Fruit fly (Drosophila melanogaster) whole organism, prepupa: ENCODE measurements around the gene Golgin84.

Experiments
- Blimp-1 ChIP-seq: fragments of 200-800 bp; sonication (Bioruptor generic); optimal IDR thresholded peaks from 3 replicates; lab custom pipeline; 2017; ENCODE audit warnings: missing biosample characterization, missing genetic modification characterization, mild to moderate bottlenecking, moderate library complexity, missing genetic modification reagents
- CG10669 ChIP-seq: fragments of 200-800 bp; sonication (Bioruptor generic); optimal IDR thresholded peaks from 3 replicates; lab custom pipeline; 2018; ENCODE audit warnings: missing biosample characterization, mild to moderate bottlenecking, missing genetic modification characterization, moderate library complexity
- CG11294 ChIP-seq: fragments of 200-800 bp; sonication (Bioruptor generic); IDR thresholded peaks from 2 replicates; pipeline ENCODE4 v1.3.6; 2022; ENCODE audit warnings: missing biosample characterization, missing genetic modification characterization
- CG11762 ChIP-seq: fragments of 200-800 bp; sonication (Bioruptor generic); optimal IDR thresholded peaks from 3 replicates; lab custom pipeline; 2016; ENCODE audit warnings: missing biosample characterization, missing genetic modification characterization; ENCODE audit not compliant: insufficient read depth
- CG11902 ChIP-seq: fragments of 200-800 bp; sonication (Bioruptor generic); optimal IDR thresholded peaks from 3 replicates; lab custom pipeline; 2016; ENCODE audit warnings: missing biosample characterization, missing genetic modification characterization
- CG15336 ChIP-seq: fragments of 200-800 bp; sonication (Bioruptor generic); IDR thresholded peaks from 2 replicates; pipeline ENCODE4 v1.3.6; 2022; ENCODE audit warnings: missing biosample characterization, missing genetic modification characterization
- CG1621 ChIP-seq: fragments of 200-800 bp; sonication (Bioruptor generic); optimal IDR thresholded peaks from 3 replicates; lab custom pipeline; 2018; ENCODE audit warnings: missing biosample characterization, mild to moderate bottlenecking, missing genetic modification characterization
- CG31627 ChIP-seq: fragments of 200-800 bp; sonication (Bioruptor generic); optimal IDR thresholded peaks from 3 replicates; lab custom pipeline; 2016; ENCODE audit warnings: missing biosample characterization, missing genetic modification characterization
- CG32006 ChIP-seq: fragments of 200-800 bp; sonication (Bioruptor generic); optimal IDR thresholded peaks from 3 replicates; lab custom pipeline; 2017; ENCODE audit warnings: missing biosample characterization, mild to moderate bottlenecking, missing genetic modification characterization
- CG34406 ChIP-seq: fragments of 200-800 bp; sonication (Bioruptor generic); optimal IDR thresholded peaks from 3 replicates; lab custom pipeline; 2016; ENCODE audit warnings: missing biosample characterization, missing genetic modification characterization
- CG6792 ChIP-seq: fragments of 200-800 bp; sonication (Bioruptor generic); optimal IDR thresholded peaks from 3 replicates; lab custom pipeline; 2016; ENCODE audit warnings: missing biosample characterization, missing genetic modification characterization
- CG6808 ChIP-seq: fragments of 200-800 bp; sonication (Bioruptor generic); optimal IDR thresholded peaks from 3 replicates; lab custom pipeline; 2017; ENCODE audit warnings: missing biosample characterization, missing genetic modification characterization, mild to moderate bottlenecking, moderate library complexity, missing genetic modification reagents
- CG6854 ChIP-seq: fragments of 200-800 bp; sonication (Bioruptor generic); optimal IDR thresholded peaks from 2 replicates; lab custom pipeline; 2017; ENCODE audit warnings: missing biosample characterization, mild to moderate bottlenecking, missing genetic modification characterization
- CG7368 ChIP-seq: fragments of 200-800 bp; sonication (Bioruptor generic); optimal IDR thresholded peaks from 3 replicates; lab custom pipeline; 2016; ENCODE audit warnings: missing biosample characterization, missing genetic modification characterization
- CG8319 ChIP-seq: fragments of 200-800 bp; sonication (Bioruptor generic); optimal IDR thresholded peaks from 3 replicates; lab custom pipeline; 2016; ENCODE audit warnings: missing biosample characterization, missing genetic modification characterization
- CG9139 ChIP-seq: fragments of 200-800 bp; sonication (Bioruptor generic); optimal IDR thresholded peaks from 3 replicates; lab custom pipeline; 2017; ENCODE audit warnings: missing biosample characterization, mild to moderate bottlenecking, missing genetic modification characterization
- Eip78C ChIP-seq: fragments of 200-800 bp; sonication (Bioruptor generic); peaks from one replicate; lab custom pipeline; 2016; ENCODE audit warnings: missing biosample characterization, missing genetic modification characterization
- Eip93F ChIP-seq: fragments of 200-800 bp; sonication (Bioruptor generic); optimal IDR thresholded peaks from 2 replicates; lab custom pipeline; 2016; ENCODE audit warnings: missing biosample characterization, mild to moderate bottlenecking, missing genetic modification characterization
- Ets21C ChIP-seq: fragments of 200-800 bp; sonication (Bioruptor generic); optimal IDR thresholded peaks from 3 replicates; lab custom pipeline; 2016; ENCODE audit warnings: missing biosample characterization, missing genetic modification characterization
- Ets96B ChIP-seq: fragments of 200-800 bp; optimal IDR thresholded peaks from 2 replicates; lab custom pipeline; 2019; ENCODE audit warnings: missing biosample characterization, mild to moderate bottlenecking, missing genetic modification characterization, moderate library complexity
- Hr38 ChIP-seq: sonication (Bioruptor generic); optimal IDR thresholded peaks from 2 replicates; lab custom pipeline; 2016; ENCODE audit warnings: missing biosample characterization, missing genetic modification characterization
- Hr39 ChIP-seq: fragments of 200-800 bp; sonication (Bioruptor generic); optimal IDR thresholded peaks from 2 replicates; lab custom pipeline; 2016; ENCODE audit warnings: missing biosample characterization, missing genetic modification characterization
- Lpt ChIP-seq: fragments of 200-800 bp; sonication (Bioruptor generic); optimal IDR thresholded peaks from 3 replicates; lab custom pipeline; 2016; ENCODE audit warnings: missing biosample characterization, missing genetic modification characterization
- Met ChIP-seq: fragments of 200-800 bp; sonication (Bioruptor generic); optimal IDR thresholded peaks from 3 replicates; lab custom pipeline; 2016; ENCODE audit warnings: missing biosample characterization, missing genetic modification characterization
- OdsH ChIP-seq: fragments of 200-800 bp; sonication (Bioruptor generic); optimal IDR thresholded peaks from 3 replicates; lab custom pipeline; 2016; ENCODE audit warnings: missing biosample characterization, missing genetic modification characterization
- Smox ChIP-seq: fragments of 200-800 bp; sonication (Bioruptor generic); optimal IDR thresholded peaks from 3 replicates; lab custom pipeline; 2016; ENCODE audit warnings: missing biosample characterization, missing genetic modification characterization
- Sox102F ChIP-seq: fragments of 200-800 bp; sonication (Bioruptor generic); optimal IDR thresholded peaks from 2 replicates; lab custom pipeline; 2016; ENCODE audit warnings: missing biosample characterization, mild to moderate bottlenecking, missing genetic modification characterization
- Sox15 ChIP-seq: fragments of 200-800 bp; sonication (Bioruptor generic); optimal IDR thresholded peaks from 3 replicates; lab custom pipeline; 2016; ENCODE audit warnings: missing biosample characterization, missing genetic modification characterization
- cyc ChIP-seq: fragments of 200-800 bp; sonication (Bioruptor generic); optimal IDR thresholded peaks from 3 replicates; lab custom pipeline; 2016; ENCODE audit warnings: missing biosample characterization, missing genetic modification characterization
- dac ChIP-seq: fragments of 200-800 bp; sonication (Bioruptor generic); optimal IDR thresholded peaks from 2 replicates; lab custom pipeline; 2017; ENCODE audit warnings: missing biosample characterization, mild to moderate bottlenecking, missing genetic modification characterization
- dsx ChIP-seq: fragments of 200-800 bp; optimal IDR thresholded peaks from 3 replicates; lab custom pipeline; 2019; ENCODE audit warnings: missing biosample characterization, mild to moderate bottlenecking, missing genetic modification characterization, moderate library complexity; ENCODE audit not compliant: poor library complexity, severe bottlenecking
- esn ChIP-seq: fragments of 200-800 bp; sonication (Bioruptor generic); optimal IDR thresholded peaks from 2 replicates; lab custom pipeline; 2016; ENCODE audit warnings: missing biosample characterization, mild to moderate bottlenecking, missing genetic modification characterization, moderate library complexity
- fd85E ChIP-seq: fragments of 200-800 bp; sonication (Bioruptor generic); optimal IDR thresholded peaks from 3 replicates; lab custom pipeline; 2016; ENCODE audit warnings: missing biosample characterization, missing genetic modification characterization
- lz ChIP-seq: fragments of 200-800 bp; sonication (Bioruptor generic); optimal IDR thresholded peaks from 3 replicates; lab custom pipeline; 2016; ENCODE audit warnings: missing biosample characterization, missing genetic modification characterization
- net ChIP-seq: fragments of 200-800 bp; sonication (Bioruptor generic); optimal IDR thresholded peaks from 3 replicates; lab custom pipeline; 2016; ENCODE audit warnings: missing biosample characterization, missing genetic modification characterization
- spab ChIP-seq: fragments of 200-800 bp; sonication (Bioruptor generic); optimal IDR thresholded peaks from 2 replicates; lab custom pipeline; 2017; ENCODE audit warnings: missing biosample characterization, mild to moderate bottlenecking, missing genetic modification characterization, missing genetic modification reagents
- ss ChIP-seq, 2 experiments: fragments of 200-800 bp; sonication (Bioruptor generic); optimal IDR thresholded peaks; 2 replicates in 1 of 2; 3 replicates in 1 of 2; lab custom pipeline; 2017 to 2018; ENCODE audit warnings: mild to moderate bottlenecking in 2 of 2, missing biosample characterization in 2 of 2, missing genetic modification characterization in 2 of 2, moderate library complexity in 1 of 2
- svp ChIP-seq: fragments of 200-800 bp; sonication (Bioruptor generic); peaks from one replicate; lab custom pipeline; 2016; ENCODE audit warnings: missing biosample characterization, missing genetic modification characterization
- topi ChIP-seq: fragments of 200-800 bp; sonication (Bioruptor generic); optimal IDR thresholded peaks from 3 replicates; lab custom pipeline; 2016; ENCODE audit warnings: missing biosample characterization, missing genetic modification characterization
- vri ChIP-seq: fragments of 200-800 bp; sonication (Bioruptor generic); optimal IDR thresholded peaks from 3 replicates; lab custom pipeline; 2016; ENCODE audit warnings: missing biosample characterization, mild to moderate bottlenecking, missing genetic modification characterization

Gene Golgin84

dm6 chr3R:24357698-24358097 is at the start of gene Golgin84:
Golgin84 (minus strand) TSS chr3R:24357938.
- TF ChIP-seq fd85E (GFP tag; lab: Kevin White, UChicago) = no peak
- no peak for TF ChIP-seq CG1621
- TF ChIP-seq CG11294 (GFP tag; lab: Robert Waterston, UW) = no peak
- TF ChIP-seq, all 60 proteins: peak for 0

DNA sequence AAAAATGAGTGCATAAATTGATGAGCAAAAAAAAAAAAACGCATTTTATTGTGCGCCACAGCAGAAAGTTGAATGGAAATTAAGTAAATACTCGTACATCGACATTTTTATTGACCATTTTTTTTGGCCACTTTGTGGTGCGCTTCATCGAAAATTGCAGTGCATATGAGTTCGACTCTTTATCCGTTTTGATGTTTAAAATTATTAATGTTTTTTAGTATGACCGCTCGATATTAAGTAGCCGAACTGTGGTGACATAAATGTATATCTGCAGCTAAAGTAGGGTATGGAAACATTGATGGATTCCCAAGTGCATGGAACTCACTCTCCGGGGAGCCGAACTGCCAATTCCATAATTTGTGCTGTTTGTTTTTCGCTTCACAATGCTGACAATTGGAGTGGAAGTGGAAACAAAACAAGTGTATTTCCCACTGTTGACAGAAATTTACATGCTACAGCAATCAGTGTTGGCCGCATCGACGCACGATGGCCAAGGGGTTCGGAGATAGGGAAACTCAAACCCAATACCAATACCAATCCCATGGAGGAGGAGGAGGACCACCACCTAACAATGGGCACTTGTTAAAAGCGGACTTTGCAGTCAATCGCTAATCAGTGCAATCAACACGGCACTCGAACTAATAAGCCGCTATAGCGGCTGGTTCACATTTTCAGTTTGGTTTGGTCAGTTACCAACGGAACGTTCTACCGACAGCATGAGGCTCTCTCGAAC is 34.6 kb upstream of the Golgin84 start, which contains the start of gene CG13616:
TSS of gene CG13616 (plus strand) at position 683 of the 733 bp plus-strand sequence.
- TF ChIP-seq svp (GFP tag; lab: Kevin White, UChicago) (peak; percentile 69), Hr38 (GFP tag; lab: Kevin White, UChicago) (no peak), CG6854 (no peak), Sox15 (GFP tag; lab: Kevin White, UChicago) (no peak), CG31627 (GFP tag; lab: Kevin White, UChicago) (peak; percentile 25), Eip93F (GFP tag; lab: Kevin White, UChicago) (no peak), CG34406 (GFP tag; lab: Kevin White, UChicago) (peak; percentile 19), Met (peak; percentile 1), CG15336 (GFP tag; lab: Robert Waterston, UW) (no peak), Smox (peak; percentile 15), spab (GFP tag; lab: Kevin White, UChicago) (no peak), ss (GFP tag; optimal IDR thresholded peaks at IDR 0.05; lab: Kevin White, UChicago) (no peak), Hr39 (GFP tag; lab: Kevin White, UChicago) (peak; percentile 38), CG11902 (GFP tag; lab: Kevin White, UChicago) (peak; percentile 36), CG8319 (GFP tag; lab: Kevin White, UChicago) (no peak), CG11762 (GFP tag; lab: Kevin White, UChicago) (no peak), cyc (GFP tag; lab: Kevin White, UChicago) (peak; percentile 30), topi (GFP tag; lab: Kevin White, UChicago) (no peak), Eip78C (peak; percentile 69)

DNA sequence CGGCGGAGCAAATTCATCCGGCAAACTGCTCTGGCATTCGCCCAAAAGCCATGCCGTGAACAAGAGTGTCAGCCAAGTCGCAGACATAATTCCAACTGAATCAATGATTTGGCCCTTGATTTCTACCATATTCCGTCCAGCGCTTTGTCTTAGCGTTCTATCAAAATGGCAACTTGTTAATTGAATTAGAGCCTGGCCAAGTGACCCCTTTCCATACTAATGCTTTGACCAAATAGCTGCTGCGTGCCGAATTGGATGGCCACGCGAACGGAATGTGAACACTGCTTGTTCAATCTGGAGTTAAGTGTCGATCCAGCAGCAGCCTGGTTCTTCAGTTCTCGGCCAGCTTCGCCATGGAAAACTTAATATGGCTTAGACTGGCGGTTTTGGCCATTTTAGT is 32.5 kb upstream of the Golgin84 start, which contains the start of the genes CG5768 and CG13615:
TSS of gene CG5768 (minus strand) at position 101 of the 400 bp plus-strand sequence.
TSS of gene CG13615 (plus strand) at position 280 of the 400 bp plus-strand sequence.
- TF ChIP-seq Sox102F = no peak
- no peak for TF ChIP-seq lz (GFP tag; lab: Kevin White, UChicago)
- TF ChIP-seq net = no peak
- TF ChIP-seq fd85E (GFP tag; lab: Kevin White, UChicago) = no peak
- TF ChIP-seq topi (GFP tag; lab: Kevin White, UChicago) = no peak
- TF ChIP-seq CG9139 (GFP tag; lab: Kevin White, UChicago) = no peak

DNA sequence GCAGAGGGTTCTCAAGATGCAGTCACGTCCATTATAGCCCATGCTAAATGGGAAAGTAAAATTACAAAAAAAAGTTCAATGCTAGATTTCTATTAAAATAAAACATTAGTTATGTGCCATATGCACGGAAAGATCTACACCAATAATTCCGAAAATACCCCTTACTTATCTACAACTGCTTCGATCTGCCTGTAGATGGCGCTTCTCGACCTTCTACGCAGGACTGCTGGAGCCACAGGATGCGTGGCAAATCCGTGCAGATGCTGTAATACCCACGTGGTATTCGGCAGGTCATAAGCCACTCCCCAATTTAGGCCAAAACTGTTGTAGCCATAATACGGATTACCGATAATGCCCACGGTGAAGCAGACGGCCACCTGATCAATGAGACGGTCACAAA is 28.7 kb upstream of the Golgin84 start:
- TF ChIP-seq vri (GFP tag; lab: Kevin White, UChicago) (no peak), svp (GFP tag; lab: Kevin White, UChicago) (no peak), dsx (GFP tag; lab: Kevin White, UChicago) (no peak), Blimp-1 (GFP tag; lab: Kevin White, UChicago) (no peak), CG10669 (GFP tag; lab: Kevin White, UChicago) (no peak), Hr39 (GFP tag; lab: Kevin White, UChicago) (no peak), Hr38 (GFP tag; lab: Kevin White, UChicago) (no peak), Eip93F (GFP tag; lab: Kevin White, UChicago) (no peak), CG7368 (no peak), Lpt (GFP tag; lab: Kevin White, UChicago) (no peak), Sox102F (no peak), Ets96B (no peak), Ets21C (no peak), CG6792 (GFP tag; lab: Kevin White, UChicago) (no peak), CG6808 (no peak), CG32006 (GFP tag; lab: Kevin White, UChicago) (no peak), dac (no peak), esn (no peak), OdsH (GFP tag; lab: Kevin White, UChicago) (no peak)
